Fruit fly (Drosophila melanogaster): ENCODE measurements around the gene AP-2sigma.

The AP-2sigma gene

DNA sequence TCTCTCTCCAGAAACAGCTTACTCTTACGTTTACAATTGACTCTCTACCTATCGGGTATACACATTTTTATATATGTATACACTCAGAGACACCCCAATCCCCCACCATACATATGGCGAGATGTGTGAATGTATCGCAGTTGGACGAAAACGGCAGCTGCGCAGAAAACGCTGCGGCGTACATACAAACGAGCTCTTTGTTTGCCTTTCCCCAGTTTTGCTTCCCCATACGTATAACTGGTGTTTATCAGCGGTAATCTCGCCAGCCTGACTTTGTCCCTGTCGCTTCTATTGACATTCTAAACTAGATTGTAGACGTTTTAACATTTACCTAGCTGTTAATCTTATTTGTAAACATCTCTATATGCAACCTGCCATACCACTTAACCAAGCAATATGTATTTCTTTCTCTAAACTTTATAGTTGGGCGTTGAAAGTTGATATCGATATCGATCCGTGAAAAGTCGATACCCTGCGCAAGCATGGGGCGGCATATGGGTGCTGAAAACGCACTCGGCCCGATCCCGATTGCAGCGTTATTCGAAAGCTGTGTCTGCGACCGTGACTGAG lies 27.6 kb upstream of the AP-2sigma start (continued):
- TF ChIP-seq knrl (GFP tag; IDR thresholded peaks at IDR 0.05; ENCODE audit: partially characterized antibody) (no peak), ac (GFP tag; optimal IDR thresholded peaks at IDR 0.05) (peak; percentile 70), HHEX (GFP tag; optimal IDR thresholded peaks at IDR 0.05) (peak; percentile 75), dm (GFP tag; optimal IDR thresholded peaks at IDR 0.05) (no peak), cg (GFP tag; optimal IDR thresholded peaks at IDR 0.05) (peak; percentile 76), CG12071 (GFP tag; optimal IDR thresholded peaks at IDR 0.05) (peak; percentile 84), BtbVII (GFP tag; optimal IDR thresholded peaks at IDR 0.05) (peak; percentile 77), D19A (tag; optimal IDR thresholded peaks at IDR 0.05) (peak; percentile 39), jing (GFP tag; optimal IDR thresholded peaks at IDR 0.05) (no peak), Dp (GFP tag; optimal IDR thresholded peaks at IDR 0.05) (no peak), Hey (tag; optimal IDR thresholded peaks at IDR 0.05) (peak; percentile 77), ttk (GFP tag; IDR thresholded peaks at IDR 0.05) (no peak), CG14710 (tag; optimal IDR thresholded peaks at IDR 0.05) (peak; percentile 56), Antp (GFP tag; optimal IDR thresholded peaks at IDR 0.05) (peak; percentile 20), CG10147 (GFP tag; optimal IDR thresholded peaks at IDR 0.05) (peak; percentile 73), bsh (GFP tag; optimal IDR thresholded peaks at IDR 0.05) (peak; percentile 15 to 70), CG3995 (GFP tag; optimal IDR thresholded peaks at IDR 0.05) (no peak), Hr39 (optimal IDR thresholded peaks at IDR 0.05) (no peak), ftz-f1 (GFP tag; optimal IDR thresholded peaks at IDR 0.05) (peak; percentile 27), yki (optimal IDR thresholded peaks at IDR 0.05) (no peak), mam (GFP tag; optimal IDR thresholded peaks at IDR 0.05) (no peak), tna (GFP tag; IDR thresholded peaks at IDR 0.05; ENCODE audit: partially characterized antibody) (no peak), lab (GFP tag; optimal IDR thresholded peaks at IDR 0.05) (peak; percentile 96), Rx (GFP tag; IDR thresholded peaks at IDR 0.05) (no peak), Pdp1 (GFP tag; optimal IDR thresholded peaks at IDR 0.05) (peak; percentile 19 to 32), trem (tag; optimal IDR thresholded peaks at IDR 0.05) (peak; percentile 30), chif (GFP tag; optimal IDR thresholded peaks at IDR 0.05) (peak in 1 of 2 experiments; percentile 2), HLH3B (GFP tag; IDR thresholded peaks at IDR 0.05) (no peak), Camta (GFP tag; optimal IDR thresholded peaks at IDR 0.05) (peak; percentile 60), Dfd (GFP tag; optimal IDR thresholded peaks at IDR 0.05) (no peak), CG18764 (GFP tag; optimal IDR thresholded peaks at IDR 0.05) (peak; percentile 72), prd (optimal IDR thresholded peaks at IDR 0.05) (no peak), prd (GFP tag; IDR thresholded peaks at IDR 0.05) (no peak), CG43689 (GFP tag; IDR thresholded peaks at IDR 0.05) (no peak), unc-4 (GFP tag; IDR thresholded peaks at IDR 0.05; ENCODE audit: partially characterized antibody) (no peak), Blimp-1 (GFP tag; optimal IDR thresholded peaks at IDR 0.05) (peak; percentile 54), bbx (GFP tag; IDR thresholded peaks at IDR 0.05; ENCODE audit: partially characterized antibody) (no peak), CG16813 (GFP tag; IDR thresholded peaks at IDR 0.05; ENCODE audit: partially characterized antibody) (no peak), CG7987 (GFP tag; optimal IDR thresholded peaks at IDR 0.05) (peak; percentile 85), disco-r (GFP tag; optimal IDR thresholded peaks at IDR 0.05) (peak; percentile 71), Hand (GFP tag; optimal IDR thresholded peaks at IDR 0.05) (peak; percentile 66), eve (GFP tag; optimal IDR thresholded peaks at IDR 0.05) (peak in 1 of 2 experiments; percentile 48), slp2 (GFP tag; optimal IDR thresholded peaks at IDR 0.05) (no peak), CG7786 (GFP tag; optimal IDR thresholded peaks at IDR 0.05) (peak; percentile 15), Mad (GFP tag; optimal IDR thresholded peaks at IDR 0.05) (peak; percentile 13), CG17802 (tag; optimal IDR thresholded peaks at IDR 0.05) (no peak), CG1602 (GFP tag; optimal IDR thresholded peaks at IDR 0.05) (peak; percentile 3), grau (tag; optimal IDR thresholded peaks at IDR 0.05) (peak; percentile 33), CG7357 (GFP tag; IDR thresholded peaks at IDR 0.05) (0 out of 3 replicates have a peak, but pooled peaks have one; percentile 32), rib (GFP tag; IDR thresholded peaks at IDR 0.05) (no peak), CG6689 (GFP tag; IDR thresholded peaks at IDR 0.05) (no peak)
